Worm (Caenorhabditis elegans) whole organism, L4/young adult: ENCODE results near the gene T24E12.1.

Experiments
- W03F9.2 ChIP-seq: fragments of 150-350 bp; optimal IDR thresholded peaks from 2 replicates; lab custom pipeline; 2014; ENCODE audit warnings: missing biosample characterization, missing genetic modification characterization
- dao-5 ChIP-seq: sonication (generic microtip); optimal IDR thresholded peaks from 2 replicates; lab custom pipeline; 2016; ENCODE audit warnings: missing genotype, missing genetic modification characterization, moderate library complexity, missing compliant biosample characterization
- him-1 ChIP-seq: sonication (generic microtip); optimal IDR thresholded peaks from 2 replicates; lab custom pipeline; 2016; ENCODE audit warnings: missing genotype, missing genetic modification reagents, missing genetic modification characterization, missing compliant biosample characterization

DNA sequence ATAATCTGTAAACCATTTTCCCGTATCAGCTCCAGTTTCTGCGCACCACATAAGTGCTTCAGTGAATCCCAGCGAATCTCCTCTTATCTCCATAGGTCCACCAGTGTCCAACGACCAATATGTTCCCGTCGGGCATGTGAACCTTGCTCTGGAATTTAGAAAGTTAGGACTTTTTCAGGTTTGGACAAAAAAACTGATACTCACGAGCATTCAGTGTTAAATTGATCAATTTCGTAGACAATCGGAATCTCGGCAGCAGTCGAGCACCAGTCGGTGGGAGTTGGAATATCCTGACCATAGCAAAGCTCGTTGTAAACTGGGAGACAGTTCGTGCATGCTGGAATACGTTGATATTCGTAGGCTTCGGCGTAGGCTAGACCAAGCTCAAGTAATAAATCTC, 44.3 kb downstream of the T24E12.1 start:
- TF ChIP-seq dao-5 (no peak), W03F9.2 (tag; lab: Kevin White, UChicago) (no peak), him-1 (tag; lab: Kevin White, UChicago) (no peak)
